Fruit fly (Drosophila melanogaster): ENCODE measurements around the gene CG14321.

CG14321 gene

DNA sequence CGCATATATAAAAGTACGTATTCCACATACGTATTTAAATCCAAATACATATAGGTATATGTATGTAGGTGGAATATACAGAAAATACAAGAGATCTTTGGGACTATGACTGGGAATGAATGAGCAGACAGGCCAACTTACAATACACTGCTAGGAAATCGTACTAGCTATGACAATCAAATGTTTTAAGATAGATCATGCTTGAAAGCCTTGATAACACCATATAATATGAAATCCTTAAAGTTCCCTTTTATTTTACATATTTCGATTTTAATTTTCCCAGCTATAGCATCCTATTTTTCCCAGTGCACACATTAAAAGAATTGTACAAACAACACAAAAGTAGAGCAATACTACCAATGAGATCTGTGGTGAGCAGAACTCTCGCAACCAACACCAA, 48.0 kb downstream of the CG14321 start (continued):
- TF ChIP-seq ham (GFP tag; IDR thresholded peaks at IDR 0.05) (peak; percentile 70; the same call in 1 of the 2 replicates), psq (GFP tag; optimal IDR thresholded peaks at IDR 0.05) (peak; percentile 2), Dip2 (GFP tag; IDR thresholded peaks at IDR 0.05) (no peak), CG2712 (tag; optimal IDR thresholded peaks at IDR 0.05) (peak; percentile 87), CG10274 (GFP tag; optimal IDR thresholded peaks at IDR 0.05) (peak; percentile 47), Blimp-1 (GFP tag; optimal IDR thresholded peaks at IDR 0.05) (peak; percentile 84), CG2875 (GFP tag; optimal IDR thresholded peaks at IDR 0.05) (peak; percentile 65), CG3065 (GFP tag; optimal IDR thresholded peaks at IDR 0.05) (no peak), ap (GFP tag; IDR thresholded peaks at IDR 0.05) (peak; percentile 62), Taf1 (GFP tag; IDR thresholded peaks at IDR 0.05) (peak; percentile 89), fu2 (GFP tag; optimal IDR thresholded peaks at IDR 0.05) (peak; percentile 48), cg (GFP tag; optimal IDR thresholded peaks at IDR 0.05) (peak; percentile 40), CG4820 (GFP tag; optimal IDR thresholded peaks at IDR 0.05) (peak; percentile 84), CG9727 (GFP tag; optimal IDR thresholded peaks at IDR 0.05) (peak; percentile 50), B-H1 (GFP tag; IDR thresholded peaks at IDR 0.05) (peak; percentile 84), org-1 (GFP tag; optimal IDR thresholded peaks at IDR 0.05) (peak; percentile 69), CG17568 (GFP tag; optimal IDR thresholded peaks at IDR 0.05) (no peak), CG4730 (GFP tag; IDR thresholded peaks at IDR 0.05) (peak; percentile 86), CG11723 (GFP tag; optimal IDR thresholded peaks at IDR 0.05) (peak; percentile 54), zen (tag; optimal IDR thresholded peaks at IDR 0.05) (no peak), dmrt11E (tag; optimal IDR thresholded peaks at IDR 0.05) (no peak), CG3995 (GFP tag; optimal IDR thresholded peaks at IDR 0.05) (peak; percentile 0), NfI (GFP tag; optimal IDR thresholded peaks at IDR 0.05) (peak; percentile 77), CG12659 (GFP tag; optimal IDR thresholded peaks at IDR 0.05) (peak; percentile 75), CG10462 (GFP tag; optimal IDR thresholded peaks at IDR 0.05) (peak; percentile 55), CG3281 (GFP tag; optimal IDR thresholded peaks at IDR 0.05) (peak; percentile 77), Adf1 (GFP tag; IDR thresholded peaks at IDR 0.05) (peak; percentile 51; the same call in 1 of the 2 replicates), CG34422 (GFP tag; IDR thresholded peaks at IDR 0.05) (peak; percentile 87), CG4328 (GFP tag; optimal IDR thresholded peaks at IDR 0.05) (peak; percentile 89), CG6654 (GFP tag; optimal IDR thresholded peaks at IDR 0.05) (peak; percentile 14), gro (GFP tag; optimal IDR thresholded peaks at IDR 0.05) (peak; percentile 85), Ravus (GFP tag; IDR thresholded peaks at IDR 0.05) (peak; percentile 54), chinmo (GFP tag; IDR thresholded peaks at IDR 0.05; ENCODE audit: partially characterized antibody) (0 out of 4 replicates have a peak, but pooled peaks have one; percentile 12), Mes4 (GFP tag; optimal IDR thresholded peaks at IDR 0.05) (peak; percentile 44), danr (GFP tag; IDR thresholded peaks at IDR 0.05) (peak; percentile 60; the same call in 1 of the 2 replicates), CG17359 (tag; optimal IDR thresholded peaks at IDR 0.05) (peak; percentile 81), klu (GFP tag; IDR thresholded peaks at IDR 0.05) (peak; percentile 76), CG11398 (GFP tag; optimal IDR thresholded peaks at IDR 0.05) (peak; percentile 29), Side (GFP tag; optimal IDR thresholded peaks at IDR 0.05) (peak; percentile 71), pfk (GFP tag; optimal IDR thresholded peaks at IDR 0.05) (no peak), tgo (GFP tag; IDR thresholded peaks at IDR 0.05) (peak; percentile 90), CG14667 (GFP tag; IDR thresholded peaks at IDR 0.05) (peak; percentile 83), jumu (GFP tag; optimal IDR thresholded peaks at IDR 0.05) (peak; percentile 72), chif (GFP tag; optimal IDR thresholded peaks at IDR 0.05) (peak; percentile 45 to 60), CG2199 (GFP tag; IDR thresholded peaks at IDR 0.05) (0 out of 3 replicates have a peak, but pooled peaks have one; percentile 37), Hr39 (optimal IDR thresholded peaks at IDR 0.05) (no peak), mld (GFP tag; IDR thresholded peaks at IDR 0.05; ENCODE audit: partially characterized antibody) (no peak), H2.0 (GFP tag; IDR thresholded peaks at IDR 0.05) (peak; percentile 69), pzg (GFP tag; optimal IDR thresholded peaks at IDR 0.05) (no peak), ara (GFP tag; IDR thresholded peaks at IDR 0.05) (peak; percentile 86), Scr (GFP tag; IDR thresholded peaks at IDR 0.05; ENCODE audit: partially characterized antibody) (no peak)
